Fruit fly (Drosophila melanogaster) whole organism, pupa: ENCODE results near the gene peg.

Experiments used
- CG10348 ChIP-seq: fragments of 200-800 bp; sonication (Bioruptor generic); IDR thresholded peaks from 2 replicates; pipeline ENCODE4 v1.3.6; 2022; ENCODE audit warnings: missing biosample characterization, missing genetic modification characterization
- CG12605 ChIP-seq: fragments of 200-800 bp; sonication (Bioruptor generic); IDR thresholded peaks from 2 replicates; pipeline ENCODE4 v1.3.6; 2022; ENCODE audit warnings: missing biosample characterization, missing genetic modification characterization
- CG13204 ChIP-seq: fragments of 200-800 bp; sonication (Bioruptor generic); optimal IDR thresholded peaks from 2 replicates; lab custom pipeline; 2018; ENCODE audit warnings: missing biosample characterization, mild to moderate bottlenecking, missing genetic modification characterization, moderate library complexity
- CG14655 ChIP-seq: fragments of 200-800 bp; sonication (Bioruptor generic); optimal IDR thresholded peaks from 3 replicates; lab custom pipeline; 2017; ENCODE audit warnings: mild to moderate bottlenecking, missing biosample characterization, missing genetic modification reagents, missing genetic modification characterization
- CG32121 ChIP-seq: fragments of 200-800 bp; sonication (Bioruptor generic); IDR thresholded peaks from 2 replicates; pipeline ENCODE4 v1.3.6; 2022; ENCODE audit warnings: missing biosample characterization, missing genetic modification characterization
- CG4496 ChIP-seq: fragments of 200-800 bp; sonication (Bioruptor generic); IDR thresholded peaks from 3 replicates; pipeline ENCODE4 v1.3.6; 2022; ENCODE audit warnings: missing biosample characterization, missing genetic modification characterization
- CG9948 ChIP-seq: fragments of 200-800 bp; sonication (Bioruptor generic); optimal IDR thresholded peaks from 2 replicates; lab custom pipeline; 2018; ENCODE audit warnings: missing biosample characterization, mild to moderate bottlenecking, missing genetic modification characterization, moderate library complexity
- D1 ChIP-seq: fragments of 200-800 bp; sonication (Bioruptor generic); optimal IDR thresholded peaks from 2 replicates; lab custom pipeline; 2018; ENCODE audit warnings: missing biosample characterization, mild to moderate bottlenecking, missing genetic modification characterization, moderate library complexity
- EcR ChIP-seq: fragments of 200-800 bp; sonication (Bioruptor generic); optimal IDR thresholded peaks from 3 replicates; lab custom pipeline; 2019; ENCODE audit warnings: missing biosample characterization, missing genetic modification characterization, mild to moderate bottlenecking, moderate library complexity, missing genetic modification reagents
- Pif1B ChIP-seq: fragments of 200-800 bp; sonication (Bioruptor generic); optimal IDR thresholded peaks from 3 replicates; lab custom pipeline; 2016; ENCODE audit warnings: missing biosample characterization, missing genetic modification characterization
- Snoo ChIP-seq: fragments of 200-800 bp; sonication (Bioruptor generic); optimal IDR thresholded peaks from 3 replicates; lab custom pipeline; 2017; ENCODE audit warnings: missing biosample characterization, mild to moderate bottlenecking, missing genetic modification characterization, inconsistent platforms
- fd96Ca ChIP-seq: fragments of 200-800 bp; sonication (Bioruptor generic); IDR thresholded peaks from 3 replicates; pipeline ENCODE4 v1.3.6; 2022; ENCODE audit warnings: missing biosample characterization, missing genetic modification characterization
- rn ChIP-seq: fragments of 200-800 bp; sonication (Bioruptor generic); IDR thresholded peaks from 2 replicates; pipeline ENCODE4 v1.3.6; 2022; ENCODE audit warnings: missing biosample characterization, missing genetic modification characterization

dm6 chr3R:21071943-21072500 lies 48.1 kb upstream of the peg start:
- TF ChIP-seq fd96Ca (GFP tag; lab: Robert Waterston, UW): no peak
- no peak for TF ChIP-seq CG14655
- TF ChIP-seq CG10348: no peak
- TF ChIP-seq Snoo (tag; lab: Kevin White, UChicago): no peak
- no peak for TF ChIP-seq rn (GFP tag; lab: Robert Waterston, UW)
- TF ChIP-seq CG4496 (GFP tag; lab: Robert Waterston, UW): no peak
- TF ChIP-seq CG32121: no peak
- no peak for TF ChIP-seq CG9948 (tag; lab: Kevin White, UChicago)
- TF ChIP-seq Pif1B (GFP tag; lab: Kevin White, UChicago): no peak
- TF ChIP-seq CG12605 (GFP tag; lab: Robert Waterston, UW): no peak
- TF ChIP-seq CG13204 (GFP tag; lab: Kevin White, UChicago): no peak
- no peak for TF ChIP-seq EcR
- no peak for TF ChIP-seq D1 (tag; lab: Kevin White, UChicago)
